Worm (Caenorhabditis elegans) whole organism, midembryonic: ENCODE measurements around the gene Y49F6C.7.

Experiments
- T22C8.4 ChIP-seq: fragments of 200-800 bp; sonication (Bioruptor generic); IDR thresholded peaks from 2 replicates; pipeline ENCODE4 v1.3.6; 2022; ENCODE audit warnings: missing genetic modification characterization, missing compliant biosample characterization
- cog-1 ChIP-seq: sonication (generic microtip); optimal IDR thresholded peaks from 2 replicates; lab custom pipeline; 2016; ENCODE audit warnings: missing genetic modification characterization, missing compliant biosample characterization
- flt-1 ChIP-seq: fragments of 200-800 bp; sonication (Bioruptor generic); IDR thresholded peaks from 2 replicates; pipeline ENCODE4 v1.3.6; 2022; ENCODE audit warnings: missing genetic modification characterization, missing compliant biosample characterization
- ref-1 ChIP-seq: fragments of 200-800 bp; sonication (Bioruptor generic); conservative IDR thresholded peaks from 2 replicates; pipeline ENCODE4 v1.3.6; 2022; ENCODE audit warnings: missing genetic modification reagents, missing genetic modification characterization, missing compliant biosample characterization
- tab-1 ChIP-seq: fragments of 200-800 bp; sonication (Bioruptor generic); IDR thresholded peaks from 2 replicates; pipeline ENCODE4 v1.3.6; 2022; ENCODE audit warnings: missing genetic modification characterization, missing compliant biosample characterization
- ztf-23 ChIP-seq: fragments of 200-800 bp; sonication (Bioruptor generic); IDR thresholded peaks from 2 replicates; pipeline ENCODE4 v1.3.6; 2022; ENCODE audit warnings: missing genetic modification reagents, missing genetic modification characterization, missing compliant biosample characterization
- ztf-29 ChIP-seq: fragments of 200-800 bp; sonication (Bioruptor generic); IDR thresholded peaks from 2 replicates; pipeline ENCODE4 v1.3.6; 2022; ENCODE audit warnings: missing genetic modification reagents, missing genetic modification characterization, missing compliant biosample characterization

ce11 chrII:3341989-3342388 is 26.0 kb downstream of the Y49F6C.7 start, which contains the start of gene F14D2.11:
- TF ChIP-seq cog-1 (tag; lab: Kevin White, UChicago) (no peak), flt-1 (GFP tag; lab: Robert Waterston, UW) (no peak), tab-1 (GFP tag; lab: Robert Waterston, UW) (no peak), ref-1 (GFP tag; lab: Robert Waterston, UW) (no peak), ztf-29 (GFP tag; lab: Robert Waterston, UW) (no peak), T22C8.4 (no peak), ztf-23 (no peak)
